Fruit fly (Drosophila melanogaster) whole organism, embryonic: Measurements from ENCODE around the gene CG8526.

Experiments used
- Adf1 ChIP-seq: fragments of 200-800 bp; sonication (Bioruptor generic); IDR thresholded peaks from 2 replicates; pipeline ENCODE4 v1.3.6; 2022; ENCODE audit warnings: missing biosample characterization, missing genetic modification characterization
- CG11398 ChIP-seq: fragments of 200-800 bp; sonication (Bioruptor generic); optimal IDR thresholded peaks from 2 replicates; lab custom pipeline; 2016; ENCODE audit warnings: missing biosample characterization, missing genetic modification characterization
- CG11695 ChIP-seq: fragments of 200-800 bp; sonication (Bioruptor generic); IDR thresholded peaks from 3 replicates; pipeline ENCODE4 v1.3.6; 2022; ENCODE audit warnings: missing biosample characterization, missing genetic modification characterization
- CG13287 ChIP-seq: fragments of 200-800 bp; sonication (Bioruptor generic); IDR thresholded peaks from 2 replicates; pipeline ENCODE4 v1.3.6; 2022; ENCODE audit warnings: missing biosample characterization, missing genetic modification characterization; ENCODE audit not compliant: partially characterized antibody
- CG14050 ChIP-seq: fragments of 200-800 bp; sonication (Bioruptor generic); IDR thresholded peaks from 3 replicates; pipeline ENCODE4 v1.3.6; 2022; ENCODE audit warnings: missing biosample characterization, missing genetic modification characterization
- CG15514 ChIP-seq: fragments of 200-800 bp; sonication (Bioruptor generic); optimal IDR thresholded peaks from 3 replicates; lab custom pipeline; 2017; ENCODE audit warnings: missing biosample characterization, missing genetic modification characterization, mild to moderate bottlenecking, moderate library complexity, missing genetic modification reagents
- CG2199 ChIP-seq: fragments of 200-800 bp; sonication (Bioruptor generic); IDR thresholded peaks from 3 replicates; pipeline ENCODE4 v1.3.6; 2022; ENCODE audit warnings: missing biosample characterization, missing genetic modification characterization
- CG34376 ChIP-seq: fragments of 200-800 bp; sonication (Bioruptor generic); optimal IDR thresholded peaks from 2 replicates; lab custom pipeline; 2018; ENCODE audit warnings: missing biosample characterization, mild to moderate bottlenecking, missing genetic modification characterization
- CG34422 ChIP-seq: fragments of 200-800 bp; sonication (Bioruptor generic); IDR thresholded peaks from 3 replicates; pipeline ENCODE4 v1.3.6; 2022; ENCODE audit warnings: missing biosample characterization, missing genetic modification characterization
- CG6175 ChIP-seq: fragments of 200-800 bp; sonication (Bioruptor generic); IDR thresholded peaks from 3 replicates; pipeline ENCODE4 v1.3.6; 2022; ENCODE audit warnings: missing biosample characterization, missing genetic modification characterization
- CG6765 ChIP-seq: fragments of 200-800 bp; sonication (Bioruptor generic); optimal IDR thresholded peaks from 3 replicates; lab custom pipeline; 2017; ENCODE audit warnings: missing biosample characterization, mild to moderate bottlenecking, missing genetic modification characterization
- CG6854 ChIP-seq: fragments of 200-800 bp; sonication (Bioruptor generic); optimal IDR thresholded peaks from 3 replicates; lab custom pipeline; 2017; ENCODE audit warnings: missing biosample characterization, mild to moderate bottlenecking, missing genetic modification characterization
- CG8089 ChIP-seq: fragments of 200-800 bp; sonication (Bioruptor generic); optimal IDR thresholded peaks from 3 replicates; lab custom pipeline; 2016; ENCODE audit warnings: missing biosample characterization, missing genetic modification characterization
- CG8388 ChIP-seq: fragments of 200-800 bp; sonication (Bioruptor generic); optimal IDR thresholded peaks from 2 replicates; lab custom pipeline; 2019; ENCODE audit warnings: missing biosample characterization, mild to moderate bottlenecking, missing genetic modification characterization, moderate library complexity
- CG8924 ChIP-seq: fragments of 200-800 bp; optimal IDR thresholded peaks from 3 replicates; lab custom pipeline; 2019; ENCODE audit warnings: missing biosample characterization, mild to moderate bottlenecking, missing genetic modification characterization, moderate library complexity
- D19A ChIP-seq: fragments of 200-800 bp; optimal IDR thresholded peaks from 3 replicates; lab custom pipeline; 2019; ENCODE audit warnings: missing biosample characterization, mild to moderate bottlenecking, missing genetic modification characterization, moderate library complexity
- D19B ChIP-seq: fragments of 200-800 bp; sonication (Bioruptor generic); optimal IDR thresholded peaks from 2 replicates; lab custom pipeline; 2017; ENCODE audit warnings: missing biosample characterization, mild to moderate bottlenecking, missing genetic modification characterization
- Dbx ChIP-seq: fragments of 200-800 bp; sonication (Bioruptor generic); IDR thresholded peaks from 3 replicates; pipeline ENCODE4 v1.3.6; 2022; ENCODE audit warnings: missing biosample characterization, missing genetic modification characterization
- E2f2 ChIP-seq: fragments of 200-800 bp; sonication (Bioruptor generic); IDR thresholded peaks from 2 replicates; pipeline ENCODE4 v1.3.6; 2022; ENCODE audit warnings: missing biosample characterization, missing genetic modification characterization
- Fer1 ChIP-seq: fragments of 200-800 bp; sonication (Bioruptor generic); optimal IDR thresholded peaks from 2 replicates; lab custom pipeline; 2017; ENCODE audit warnings: missing biosample characterization, mild to moderate bottlenecking, missing genetic modification characterization
- Lim3 ChIP-seq: fragments of 200-800 bp; sonication (Bioruptor generic); IDR thresholded peaks from 2 replicates; pipeline ENCODE4 v1.3.6; 2022; ENCODE audit warnings: missing biosample characterization, missing genetic modification characterization
- Mad ChIP-seq: fragments of 200-800 bp; sonication (Bioruptor generic); optimal IDR thresholded peaks from 2 replicates; lab custom pipeline; 2016; ENCODE audit warnings: missing biosample characterization, missing genetic modification characterization
- Oli ChIP-seq: fragments of 200-800 bp; sonication (Bioruptor generic); optimal IDR thresholded peaks from 2 replicates; lab custom pipeline; 2018; ENCODE audit warnings: missing biosample characterization, mild to moderate bottlenecking, missing genetic modification characterization, moderate library complexity
- Ptx1 ChIP-seq: fragments of 200-800 bp; sonication (Bioruptor generic); IDR thresholded peaks from 2 replicates; pipeline ENCODE4 v1.3.6; 2022; ENCODE audit warnings: missing biosample characterization, missing genetic modification characterization
- Sin3A ChIP-seq: fragments of >200 bp; optimal IDR thresholded peaks from 2 replicates; lab custom pipeline; 2018
- Sry-δ ChIP-seq: fragments of 200-800 bp; sonication (Bioruptor generic); optimal IDR thresholded peaks from 2 replicates; lab custom pipeline; 2016; ENCODE audit warnings: missing biosample characterization, missing genetic modification characterization
- abd-A ChIP-seq: fragments of 200-800 bp; sonication (Bioruptor generic); optimal IDR thresholded peaks from 3 replicates; lab custom pipeline; 2019; ENCODE audit warnings: missing biosample characterization, mild to moderate bottlenecking, missing genetic modification characterization, moderate library complexity
- btn ChIP-seq: fragments of 200-800 bp; sonication (Bioruptor generic); optimal IDR thresholded peaks from 2 replicates; lab custom pipeline; 2016; ENCODE audit warnings: missing biosample characterization, missing genetic modification characterization
- caup ChIP-seq: fragments of 200-800 bp; sonication (Bioruptor generic); optimal IDR thresholded peaks from 3 replicates; lab custom pipeline; 2017; ENCODE audit warnings: missing biosample characterization, mild to moderate bottlenecking, missing genetic modification characterization, moderate library complexity; ENCODE audit not compliant: severe bottlenecking
- chm ChIP-seq: fragments of 200-800 bp; sonication (Bioruptor generic); IDR thresholded peaks from 2 replicates; pipeline ENCODE4 v1.3.6; 2022; ENCODE audit warnings: missing biosample characterization, missing genetic modification characterization
- emc ChIP-seq: fragments of 200-800 bp; sonication (Bioruptor generic); optimal IDR thresholded peaks from 2 replicates; lab custom pipeline; 2016; ENCODE audit warnings: missing biosample characterization, missing genetic modification characterization
- fd3F ChIP-seq: fragments of 200-800 bp; sonication (Bioruptor generic); optimal IDR thresholded peaks from 2 replicates; lab custom pipeline; 2018; ENCODE audit warnings: missing biosample characterization, mild to moderate bottlenecking, missing genetic modification characterization, moderate library complexity
- gcm2 ChIP-seq: fragments of 200-800 bp; sonication (Bioruptor generic); optimal IDR thresholded peaks from 2 replicates; lab custom pipeline; 2016; ENCODE audit warnings: missing biosample characterization, missing genetic modification characterization
- ham ChIP-seq: fragments of 200-800 bp; sonication (Bioruptor generic); IDR thresholded peaks from 2 replicates; pipeline ENCODE4 v1.3.6; 2022; ENCODE audit warnings: missing biosample characterization, missing genetic modification characterization
- hkb ChIP-seq, 2 experiments: fragments of 200-800 bp in 1 of 2; fragments of >200 bp in 1 of 2; sonication (Bioruptor generic) in 1 of 2; IDR thresholded peaks in 1 of 2; optimal IDR thresholded peaks in 1 of 2; 2 replicates each; pipeline versions ENCODE4 v1.3.6 to Lab custom; 2017 to 2022; ENCODE audit warnings: missing biosample characterization in 1 of 2, missing genetic modification characterization in 1 of 2
- insv ChIP-seq, 2 experiments: fragments of 200-800 bp; sonication (Bioruptor generic); optimal IDR thresholded peaks; 3 replicates each; lab custom pipeline; 2016 to 2018; ENCODE audit warnings: missing biosample characterization in 2 of 2, missing genetic modification characterization in 2 of 2
- lmd ChIP-seq: fragments of 200-800 bp; sonication (Bioruptor generic); IDR thresholded peaks from 2 replicates; pipeline ENCODE4 v1.3.6; 2022; ENCODE audit warnings: missing biosample characterization, missing genetic modification characterization
- nom ChIP-seq: fragments of 200-800 bp; sonication (Bioruptor generic); optimal IDR thresholded peaks from 2 replicates; lab custom pipeline; 2017; ENCODE audit warnings: missing biosample characterization, missing genetic modification characterization, mild to moderate bottlenecking, moderate library complexity, missing genetic modification reagents
- otp ChIP-seq: fragments of 200-800 bp; sonication (Bioruptor generic); IDR thresholded peaks from 3 replicates; pipeline ENCODE4, ENCODE4 v1.3.6; 2022; ENCODE audit warnings: missing biosample characterization, missing genetic modification characterization
- pita ChIP-seq: fragments of 200-800 bp; sonication (Bioruptor generic); optimal IDR thresholded peaks from 2 replicates; lab custom pipeline; 2017; ENCODE audit warnings: missing biosample characterization, mild to moderate bottlenecking, missing genetic modification characterization
- repo ChIP-seq: fragments of 200-800 bp; sonication (Bioruptor generic); optimal IDR thresholded peaks from 2 replicates; lab custom pipeline; 2016; ENCODE audit warnings: missing biosample characterization, missing genetic modification characterization
- tap ChIP-seq: fragments of 200-800 bp; optimal IDR thresholded peaks from 3 replicates; lab custom pipeline; 2019; ENCODE audit warnings: missing biosample characterization, mild to moderate bottlenecking, missing genetic modification characterization, moderate library complexity
- tin ChIP-seq: fragments of 200-800 bp; sonication (Bioruptor generic); optimal IDR thresholded peaks from 3 replicates; lab custom pipeline; 2016; ENCODE audit warnings: missing biosample characterization, missing genetic modification characterization
- trh ChIP-seq: fragments of 200-800 bp; sonication (Bioruptor generic); optimal IDR thresholded peaks from 2 replicates; lab custom pipeline; 2016; ENCODE audit warnings: missing biosample characterization, missing genetic modification characterization
- ttk ChIP-seq: fragments of 200-800 bp; sonication (Bioruptor generic); IDR thresholded peaks from 2 replicates; pipeline ENCODE4 v2.1.2; 2022; ENCODE audit warnings: missing biosample characterization, missing genetic modification characterization
- unc-4 ChIP-seq: fragments of 200-800 bp; sonication (Bioruptor generic); IDR thresholded peaks from 2 replicates; pipeline ENCODE4 v1.3.6; 2022; ENCODE audit warnings: missing biosample characterization, missing genetic modification characterization; ENCODE audit not compliant: partially characterized antibody
- z ChIP-seq: fragments of 200-800 bp; sonication (Bioruptor generic); IDR thresholded peaks from 3 replicates; pipeline ENCODE4 v1.3.6; 2022; ENCODE audit warnings: missing biosample characterization, missing genetic modification characterization
- zen ChIP-seq: fragments of 200-800 bp; sonication (Bioruptor generic); optimal IDR thresholded peaks from 3 replicates; lab custom pipeline; 2018; ENCODE audit warnings: missing biosample characterization, mild to moderate bottlenecking, missing genetic modification characterization, moderate library complexity
- zfh1 ChIP-seq: fragments of 200-800 bp; sonication (Bioruptor generic); IDR thresholded peaks from 3 replicates; pipeline ENCODE4 v1.3.6; 2022; ENCODE audit warnings: missing biosample characterization, missing genetic modification characterization

The CG8526 gene

dm6 chr3R:9759360-9760191 lies 41.5 kb upstream of the CG8526 start, which contains the start of gene Mpi (continued):
- TF ChIP-seq z (GFP tag; lab: Robert Waterston, UW) = no peak
- no peak for TF ChIP-seq CG11695
- TF ChIP-seq Sin3A (lab: Kevin White, UChicago) = no peak
- no peak for TF ChIP-seq otp (GFP tag; lab: Robert Waterston, UW)
- TF ChIP-seq D19B = no peak
- no peak for TF ChIP-seq Lim3
- TF ChIP-seq Sry-δ (GFP tag; lab: Kevin White, UChicago) = peak; percentile 77
- TF ChIP-seq Oli (tag; lab: Kevin White, UChicago) = no peak
- no peak for TF ChIP-seq tin
- no peak for TF ChIP-seq emc (GFP tag; lab: Kevin White, UChicago)
- 0 out of 2 replicates have a peak, but pooled peaks have one; percentile 14 for TF ChIP-seq chm (GFP tag; lab: Robert Waterston, UW)
- TF ChIP-seq CG11398 (GFP tag; lab: Kevin White, UChicago) = no peak
- no peak for TF ChIP-seq nom (GFP tag; lab: Kevin White, UChicago)
- no peak for TF ChIP-seq pita (GFP tag; lab: Kevin White, UChicago)
- no peak for TF ChIP-seq CG8089
- 0 out of 3 replicates have a peak, but pooled peaks have one; percentile 30 for TF ChIP-seq CG34422 (GFP tag; lab: Robert Waterston, UW)
- peak; percentile 100 for TF ChIP-seq D19A (tag; lab: Kevin White, UChicago)
- TF ChIP-seq zfh1 (GFP tag; lab: Robert Waterston, UW) = peak; percentile 43; the same call in 1 of the 3 replicates
- peak; percentile 56 for TF ChIP-seq CG34376 (GFP tag; lab: Kevin White, UChicago)
- TF ChIP-seq Ptx1 (GFP tag; lab: Robert Waterston, UW) = no peak
- TF ChIP-seq ttk = no peak
- peak; percentile 63 for TF ChIP-seq unc-4 (GFP tag; lab: Robert Waterston, UW)
- TF ChIP-seq Fer1 = peak; percentile 43
- no peak for TF ChIP-seq CG8388
- TF ChIP-seq caup (GFP tag; lab: Kevin White, UChicago) = no peak
- TF ChIP-seq insv (GFP tag; optimal IDR thresholded peaks at IDR 0.05; lab: Kevin White, UChicago) = no peak
- TF ChIP-seq trh (GFP tag; lab: Kevin White, UChicago) = no peak
- TF ChIP-seq btn (GFP tag; lab: Kevin White, UChicago) = no peak
- peak; percentile 8 for TF ChIP-seq CG6854 (GFP tag; lab: Kevin White, UChicago)
- TF ChIP-seq gcm2 (GFP tag; lab: Kevin White, UChicago) = no peak
- peak; percentile 69 for TF ChIP-seq CG13287 (GFP tag; lab: Robert Waterston, UW)
- TF ChIP-seq Adf1 = no peak
- TF ChIP-seq CG6175 (GFP tag; lab: Robert Waterston, UW) = no peak
- peak; percentile 78 for TF ChIP-seq zen
- TF ChIP-seq E2f2 = peak; percentile 46; the same call in 1 of the 2 replicates
- peak; percentile 2 for TF ChIP-seq fd3F (GFP tag; lab: Kevin White, UChicago)
- TF ChIP-seq lmd (GFP tag; lab: Robert Waterston, UW) = peak; percentile 17; the same call in 1 of the 2 replicates
- TF ChIP-seq Mad (GFP tag; lab: Kevin White, UChicago) = no peak
- no peak for TF ChIP-seq CG14050 (GFP tag; lab: Robert Waterston, UW)
- TF ChIP-seq repo = no peak
- TF ChIP-seq CG2199 (GFP tag; lab: Robert Waterston, UW) = no peak
- no peak for TF ChIP-seq CG6765
- no peak for TF ChIP-seq hkb (optimal IDR thresholded peaks at IDR 0.05; lab: Kevin White, UChicago)
- 0 out of 2 replicates have a peak, but pooled peaks have one; percentile 25 for TF ChIP-seq hkb (GFP tag; IDR thresholded peaks at IDR 0.05; lab: Robert Waterston, UW)
- TF ChIP-seq abd-A (tag; lab: Kevin White, UChicago) = no peak
- peak; percentile 43 for TF ChIP-seq CG15514 (GFP tag; lab: Kevin White, UChicago)
- TF ChIP-seq Dbx (GFP tag; lab: Robert Waterston, UW) = 0 out of 3 replicates have a peak, but pooled peaks have one; percentile 3
- no peak for TF ChIP-seq ham (GFP tag; lab: Robert Waterston, UW)
- TF ChIP-seq tap (tag; lab: Kevin White, UChicago) = no peak
- no peak for TF ChIP-seq CG8924 (tag; lab: Kevin White, UChicago)
